Worm (Caenorhabditis elegans) whole organism, early embryonic: Measurements from ENCODE around the gene his-35.

ENCODE experiments used
- B0310.2 ChIP-seq: sonication (generic microtip); optimal IDR thresholded peaks from 2 replicates; lab custom pipeline; 2016; ENCODE audit warnings: mild to moderate bottlenecking, missing genetic modification characterization, missing compliant biosample characterization
- F13C5.2 ChIP-seq: sonication (generic microtip); optimal IDR thresholded peaks from 2 replicates; lab custom pipeline; 2017; ENCODE audit warnings: mild to moderate bottlenecking, missing genetic modification characterization, inconsistent platforms, missing compliant biosample characterization
- aly-1 ChIP-seq: sonication (generic microtip); optimal IDR thresholded peaks from 2 replicates; lab custom pipeline; 2016; ENCODE audit warnings: missing genetic modification characterization, missing compliant biosample characterization
- ama-1 ChIP-seq: fragments of 150-350 bp; optimal IDR thresholded peaks from 2 replicates; lab custom pipeline; 2014
- ceh-13 ChIP-seq: fragments of 200-800 bp; sonication (Bioruptor generic); optimal IDR thresholded peaks from 2 replicates; lab custom pipeline; 2018; ENCODE audit warnings: mild to moderate bottlenecking, missing genetic modification characterization, missing compliant biosample characterization
- ceh-36 ChIP-seq: sonication (generic microtip); optimal IDR thresholded peaks from 2 replicates; lab custom pipeline; 2016; ENCODE audit warnings: missing genetic modification characterization, inconsistent platforms, missing compliant biosample characterization
- ets-7 ChIP-seq: sonication (generic microtip); optimal IDR thresholded peaks from 2 replicates; lab custom pipeline; 2016; ENCODE audit warnings: missing genotype, missing genetic modification characterization, missing compliant biosample characterization
- flt-1 ChIP-seq: fragments of 200-800 bp; sonication (Bioruptor generic); IDR thresholded peaks from 2 replicates; pipeline ENCODE4 v1.3.6; 2022; ENCODE audit warnings: missing genetic modification characterization, missing compliant biosample characterization
- hmbx-1 ChIP-seq: sonication (generic microtip); optimal IDR thresholded peaks from 2 replicates; lab custom pipeline; 2016; ENCODE audit warnings: mild to moderate bottlenecking, missing genetic modification characterization, missing compliant biosample characterization
- hmg-4 ChIP-seq: fragments of 200-800 bp; sonication (Bioruptor generic); optimal IDR thresholded peaks from 2 replicates; lab custom pipeline; 2018; ENCODE audit warnings: mild to moderate bottlenecking, missing genetic modification characterization, missing compliant biosample characterization
- hnd-1 ChIP-seq: sonication (generic microtip); optimal IDR thresholded peaks from 2 replicates; lab custom pipeline; 2016; ENCODE audit warnings: missing genetic modification characterization, missing compliant biosample characterization
- pes-1 ChIP-seq: fragments of 200-800 bp; sonication (Bioruptor generic); IDR thresholded peaks from 2 replicates; pipeline ENCODE4 v1.3.6; 2022; ENCODE audit warnings: missing genetic modification reagents, missing genetic modification characterization, missing compliant biosample characterization
- scrt-1 ChIP-seq: fragments of 200-800 bp; sonication (Bioruptor generic); IDR thresholded peaks from 2 replicates; pipeline ENCODE4 v1.3.6; 2022; ENCODE audit warnings: missing genetic modification characterization, missing compliant biosample characterization
- sea-1 ChIP-seq: fragments of 200-800 bp; sonication (Bioruptor generic); conservative IDR thresholded peaks from 2 replicates; pipeline ENCODE4 v1.3.6; 2022; ENCODE audit warnings: missing genetic modification characterization, missing compliant biosample characterization
- tbx-11 ChIP-seq: fragments of 200-800 bp; sonication (Bioruptor generic); IDR thresholded peaks from 2 replicates; pipeline ENCODE4 v1.3.6; 2022; ENCODE audit warnings: missing genetic modification characterization, missing compliant biosample characterization
- tbx-37 ChIP-seq: fragments of 200-800 bp; sonication (Bioruptor generic); conservative IDR thresholded peaks from 2 replicates; pipeline ENCODE4 v1.3.6; 2022; ENCODE audit warnings: missing genetic modification reagents, missing genetic modification characterization, missing compliant biosample characterization
- tra-4 ChIP-seq: sonication (generic microtip); optimal IDR thresholded peaks from 2 replicates; lab custom pipeline; 2017; ENCODE audit warnings: missing genetic modification characterization, missing compliant biosample characterization

Gene his-35

DNA sequence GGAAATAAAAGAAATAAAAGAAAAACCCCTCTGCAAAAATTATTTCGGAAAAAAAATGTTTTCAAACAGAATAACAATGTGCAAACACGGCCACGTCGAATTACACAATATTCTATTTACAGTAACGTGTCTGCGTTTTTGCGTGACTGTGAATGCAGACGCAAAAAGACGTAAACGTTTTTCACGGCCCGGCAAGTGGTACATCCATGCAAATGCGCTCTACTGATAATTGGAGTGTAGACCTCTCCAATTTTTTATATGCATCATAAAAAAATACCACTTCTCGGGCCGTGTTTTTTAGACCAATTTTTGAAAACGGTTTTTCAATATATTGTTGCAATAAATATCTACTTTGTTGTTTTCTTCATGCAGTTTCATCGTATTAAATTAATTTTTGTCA, 4.4 kb upstream of the his-35 start, which contains the start of gene nstp-10:
nstp-10 (minus strand) TSS at position 378 of the 400 bp plus-strand sequence.
- no peak for TF ChIP-seq tra-4 (tag; lab: Kevin White, UChicago)
- TF ChIP-seq hnd-1 (tag; lab: Kevin White, UChicago): no peak
- TF ChIP-seq ets-7: no peak
- no peak for TF ChIP-seq pes-1 (GFP tag; lab: Robert Waterston, UW)
- TF ChIP-seq scrt-1 (GFP tag; lab: Robert Waterston, UW): no peak
- TF ChIP-seq ama-1: no peak
- TF ChIP-seq ceh-13: no peak
- no peak for TF ChIP-seq F13C5.2 (tag; lab: Kevin White, UChicago)
- no peak for TF ChIP-seq sea-1 (GFP tag; lab: Robert Waterston, UW)
- TF ChIP-seq B0310.2 (tag; lab: Kevin White, UChicago): no peak
- no peak for TF ChIP-seq tbx-11

DNA sequence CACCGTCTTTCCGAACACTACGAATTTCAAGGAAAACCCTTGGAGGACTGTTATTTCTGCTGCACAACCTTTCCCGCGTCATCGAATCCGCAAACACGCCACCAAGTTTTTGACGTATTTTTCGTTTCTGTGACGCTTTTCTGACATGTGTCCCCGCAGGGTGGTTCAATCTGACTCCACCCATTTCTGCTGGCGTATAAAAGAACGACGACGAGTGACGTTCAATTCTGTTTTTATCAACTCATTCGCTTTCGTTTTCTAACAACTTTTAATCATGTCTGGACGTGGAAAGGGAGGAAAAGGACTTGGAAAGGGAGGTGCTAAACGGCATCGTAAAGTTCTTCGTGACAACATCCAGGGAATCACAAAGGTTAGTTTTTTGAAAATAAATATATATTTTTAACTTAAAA, 1.8 kb upstream of the his-35 start, which contains the start of gene his-37:
his-37 (plus strand) TSS at position 246 of the 410 bp plus-strand sequence.
- TF ChIP-seq hnd-1 (tag; lab: Kevin White, UChicago): no peak
- peak; percentile 64 for TF ChIP-seq hmg-4 (GFP tag; lab: Kevin White, UChicago)
- TF ChIP-seq flt-1 (GFP tag; lab: Robert Waterston, UW): peak; percentile 61
- TF ChIP-seq ceh-13: no peak
- TF ChIP-seq pes-1 (GFP tag; lab: Robert Waterston, UW): peak; percentile 53; the same call in 1 of the 2 replicates
- peak; percentile 41 for TF ChIP-seq F13C5.2 (tag; lab: Kevin White, UChicago)
- 0 out of 2 replicates have a peak, but pooled peaks have one; percentile 34 for TF ChIP-seq tbx-37 (GFP tag; lab: Robert Waterston, UW)
- peak; percentile 41 for TF ChIP-seq tra-4 (tag; lab: Kevin White, UChicago)
- no peak for TF ChIP-seq B0310.2 (tag; lab: Kevin White, UChicago)
- TF ChIP-seq sea-1 (GFP tag; lab: Robert Waterston, UW): no peak
- TF ChIP-seq aly-1 (tag; lab: Kevin White, UChicago): no peak
- peak; percentile 16 for TF ChIP-seq hmbx-1 (tag; lab: Kevin White, UChicago)

DNA sequence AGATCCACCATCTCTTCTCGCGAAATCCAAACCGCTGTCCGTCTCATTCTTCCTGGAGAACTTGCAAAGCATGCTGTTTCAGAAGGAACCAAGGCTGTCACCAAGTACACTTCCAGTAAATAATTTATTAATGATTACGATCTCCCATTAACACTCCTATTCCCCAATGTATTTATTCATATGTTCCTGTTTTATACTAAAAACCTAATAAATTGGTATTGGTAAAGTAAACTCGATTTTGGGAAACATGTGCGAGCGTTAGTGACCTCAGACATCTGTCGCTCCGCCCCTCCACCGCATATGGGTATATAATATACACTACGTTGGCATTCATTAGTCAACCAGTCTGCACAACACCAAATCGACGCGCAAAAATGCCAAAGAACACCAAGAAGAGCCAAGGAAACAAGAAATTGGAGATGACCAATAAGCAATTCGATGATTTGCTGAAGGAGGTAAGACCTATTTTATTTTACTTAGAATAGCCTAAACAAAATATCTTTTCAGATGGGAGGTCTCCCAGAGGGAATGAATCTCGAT, 1.0 kb upstream of the his-35 start, which contains the start of gene C50F4.6:
C50F4.6 (plus strand) TSS at position 51 of the 540 bp plus-strand sequence.
- TF ChIP-seq F13C5.2 (tag; lab: Kevin White, UChicago): no peak
- TF ChIP-seq pes-1 (GFP tag; lab: Robert Waterston, UW): peak; percentile 58

DNA sequence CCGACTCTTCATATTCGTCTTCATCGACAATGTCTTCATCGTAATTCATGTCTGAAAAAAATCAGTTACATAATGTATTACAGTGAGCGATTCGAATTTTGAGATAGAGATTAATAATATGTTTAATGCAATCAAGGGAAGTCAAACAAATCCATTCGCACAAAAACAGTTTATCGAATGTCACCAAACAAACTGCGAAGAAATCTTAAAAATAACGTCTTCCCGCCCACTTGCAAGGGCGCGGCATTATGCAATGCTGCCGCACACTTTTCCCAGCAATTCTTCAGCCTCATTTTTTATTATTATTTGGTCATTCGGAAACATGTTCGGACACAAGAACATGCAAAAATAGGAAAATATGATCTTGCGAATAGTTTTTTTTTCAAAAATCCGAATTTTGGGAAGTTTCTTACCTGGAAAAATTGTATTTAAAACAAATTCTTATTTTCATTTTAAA, 884 bp downstream of the his-35 start, which contains the start of gene mdf-1:
mdf-1 (minus strand) TSS at position 51 of the 457 bp plus-strand sequence.
- TF ChIP-seq hmg-4 (GFP tag; lab: Kevin White, UChicago) (no peak), ets-7 (no peak), flt-1 (GFP tag; lab: Robert Waterston, UW) (peak; percentile 39; the same call in 1 of the 2 replicates), scrt-1 (GFP tag; lab: Robert Waterston, UW) (no peak), aly-1 (tag; lab: Kevin White, UChicago) (no peak), hnd-1 (tag; lab: Kevin White, UChicago) (no peak), hmbx-1 (tag; lab: Kevin White, UChicago) (no peak), F13C5.2 (tag; lab: Kevin White, UChicago) (peak; percentile 31)

DNA sequence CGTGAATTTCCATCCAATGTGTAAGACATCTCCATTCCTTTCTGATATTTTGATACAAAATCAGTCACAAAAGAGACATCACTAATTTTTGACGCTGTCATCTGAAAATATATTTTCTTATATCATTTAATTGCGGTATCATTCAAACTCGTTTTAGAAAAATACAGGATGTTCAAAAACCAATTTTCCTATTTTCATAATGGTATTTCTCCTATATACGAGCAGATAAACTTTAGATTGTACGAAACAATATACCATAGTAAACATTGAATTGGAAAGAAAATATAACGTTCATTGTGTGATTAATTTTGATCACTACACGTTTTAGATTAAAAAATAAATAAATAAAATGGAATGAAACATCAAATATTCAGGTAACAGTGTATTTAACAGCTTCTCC, 3.6 kb downstream of the his-35 start, which contains the start of gene C50F4.16:
C50F4.16 (minus strand) TSS at position 101 of the 400 bp plus-strand sequence.
- TF ChIP-seq hmbx-1 (tag; lab: Kevin White, UChicago) (no peak), ets-7 (no peak), ama-1 (no peak), sea-1 (GFP tag; lab: Robert Waterston, UW) (no peak), flt-1 (GFP tag; lab: Robert Waterston, UW) (no peak), tra-4 (tag; lab: Kevin White, UChicago) (no peak), ceh-36 (tag; lab: Kevin White, UChicago) (no peak), pes-1 (GFP tag; lab: Robert Waterston, UW) (no peak), B0310.2 (tag; lab: Kevin White, UChicago) (no peak), hmg-4 (GFP tag; lab: Kevin White, UChicago) (no peak), F13C5.2 (tag; lab: Kevin White, UChicago) (no peak)

DNA sequence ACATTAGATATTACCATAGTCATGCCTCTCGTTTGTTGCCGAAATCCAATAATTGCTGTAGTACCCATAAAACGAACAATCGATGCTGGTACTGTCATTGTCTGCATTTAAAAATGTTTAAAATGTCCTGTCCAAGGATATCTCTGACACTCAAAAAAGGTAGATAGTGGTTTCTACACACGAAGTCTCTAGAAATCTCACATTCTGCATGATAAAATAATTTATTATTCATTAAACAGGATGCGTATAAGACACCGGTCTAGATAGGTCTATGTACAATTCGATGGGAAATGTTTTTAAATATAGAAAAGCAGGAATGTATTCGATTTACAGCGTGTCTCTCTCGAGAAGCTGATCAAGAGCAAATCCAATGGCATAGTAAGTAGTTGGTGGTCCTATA, 5.5 kb downstream of the his-35 start, which contains the start of gene C50F4.12:
C50F4.12 (minus strand) TSS at position 101 of the 400 bp plus-strand sequence.
- no peak for TF ChIP-seq tbx-37 (GFP tag; lab: Robert Waterston, UW)
- no peak for TF ChIP-seq ceh-36 (tag; lab: Kevin White, UChicago)
- TF ChIP-seq ama-1: no peak
- no peak for TF ChIP-seq B0310.2 (tag; lab: Kevin White, UChicago)
- TF ChIP-seq scrt-1 (GFP tag; lab: Robert Waterston, UW): no peak
- no peak for TF ChIP-seq hnd-1 (tag; lab: Kevin White, UChicago)
- TF ChIP-seq ceh-13: no peak
- TF ChIP-seq tra-4 (tag; lab: Kevin White, UChicago): no peak
- TF ChIP-seq hmbx-1 (tag; lab: Kevin White, UChicago): no peak
- TF ChIP-seq hmg-4 (GFP tag; lab: Kevin White, UChicago): no peak
- TF ChIP-seq pes-1 (GFP tag; lab: Robert Waterston, UW): no peak

DNA sequence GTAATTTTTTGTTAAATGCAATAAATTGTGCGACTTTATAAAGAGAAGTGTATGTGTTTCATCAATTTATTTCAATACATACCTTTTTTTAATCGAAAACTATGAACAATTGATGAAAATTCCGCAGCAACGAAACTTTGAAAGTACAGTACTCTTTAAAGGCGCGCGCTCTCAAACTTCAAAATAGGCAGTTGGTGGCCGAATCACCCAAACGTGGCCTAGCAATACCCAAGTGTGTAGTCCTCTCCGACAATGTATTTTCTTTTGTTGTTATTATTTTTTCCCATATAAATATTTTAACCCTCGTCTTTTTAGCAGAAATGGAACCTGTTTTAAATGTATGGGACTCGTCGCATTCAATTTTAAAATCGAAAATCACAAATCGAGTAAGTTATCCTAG, 8.6 kb downstream of the his-35 start, which contains the start of gene C50F4.4:
C50F4.4 (plus strand) TSS at position 267 of the 400 bp plus-strand sequence.
- no peak for TF ChIP-seq pes-1 (GFP tag; lab: Robert Waterston, UW)
- TF ChIP-seq tra-4 (tag; lab: Kevin White, UChicago): no peak
- no peak for TF ChIP-seq hmg-4 (GFP tag; lab: Kevin White, UChicago)
- TF ChIP-seq hnd-1 (tag; lab: Kevin White, UChicago): no peak
- no peak for TF ChIP-seq flt-1 (GFP tag; lab: Robert Waterston, UW)
- no peak for TF ChIP-seq hmbx-1 (tag; lab: Kevin White, UChicago)
